Fruit fly (Drosophila melanogaster) whole organism, embryonic: ENCODE data around the gene Rcd5.
A peak's percentile ranks its signal among the peaks of the same experiment; 100 is the strongest.

Source experiments
- ATbp ChIP-seq: fragments of 200-800 bp; sonication (Bioruptor generic); optimal IDR thresholded peaks from 2 replicates; lab custom pipeline; 2017; ENCODE audit warnings: missing biosample characterization, mild to moderate bottlenecking, missing genetic modification characterization, missing genetic modification reagents
- B-H1 ChIP-seq: fragments of 200-800 bp; sonication (Bioruptor generic); IDR thresholded peaks from 3 replicates; pipeline ENCODE4 v1.3.6; 2022; ENCODE audit warnings: missing biosample characterization, missing genetic modification characterization
- Bgb ChIP-seq: fragments of 200-800 bp; sonication (Bioruptor generic); IDR thresholded peaks from 2 replicates; pipeline ENCODE4 v1.3.6; 2022; ENCODE audit warnings: missing biosample characterization, missing genetic modification characterization; ENCODE audit not compliant: partially characterized antibody
- CG1024 ChIP-seq: fragments of 200-800 bp; sonication (Bioruptor generic); IDR thresholded peaks from 2 replicates; pipeline ENCODE4 v1.3.6; 2022; ENCODE audit warnings: missing biosample characterization, missing genetic modification characterization
- CG10979 ChIP-seq: fragments of 200-800 bp; sonication (Bioruptor generic); optimal IDR thresholded peaks from 2 replicates; lab custom pipeline; 2018; ENCODE audit warnings: missing biosample characterization, mild to moderate bottlenecking, missing genetic modification characterization, moderate library complexity
- CG12769 ChIP-seq: fragments of 200-800 bp; sonication (Bioruptor generic); optimal IDR thresholded peaks from 2 replicates; lab custom pipeline; 2019; ENCODE audit warnings: missing biosample characterization, mild to moderate bottlenecking, missing genetic modification characterization, moderate library complexity
- CG13775 ChIP-seq: fragments of 200-800 bp; sonication (Bioruptor generic); optimal IDR thresholded peaks from 3 replicates; lab custom pipeline; 2017; ENCODE audit warnings: missing biosample characterization, mild to moderate bottlenecking, missing genetic modification characterization
- CG14965 ChIP-seq: fragments of 200-800 bp; sonication (Bioruptor generic); optimal IDR thresholded peaks from 2 replicates; lab custom pipeline; 2016; ENCODE audit warnings: missing biosample characterization, missing genetic modification characterization, borderline replicate concordance
- CG15011 ChIP-seq: fragments of 200-800 bp; sonication (Bioruptor generic); optimal IDR thresholded peaks from 3 replicates; lab custom pipeline; 2018; ENCODE audit warnings: missing biosample characterization, mild to moderate bottlenecking, missing genetic modification characterization
- CG15073 ChIP-seq: fragments of 200-800 bp; sonication (Bioruptor generic); optimal IDR thresholded peaks from 2 replicates; lab custom pipeline; 2016; ENCODE audit warnings: missing biosample characterization, missing genetic modification characterization
- CG17186 ChIP-seq: fragments of 200-800 bp; sonication (Bioruptor generic); optimal IDR thresholded peaks from 3 replicates; lab custom pipeline; 2017; ENCODE audit warnings: missing biosample characterization, missing genetic modification reagents, missing genetic modification characterization
- CG17385 ChIP-seq: fragments of 200-800 bp; sonication (Bioruptor generic); optimal IDR thresholded peaks from 3 replicates; lab custom pipeline; 2018; ENCODE audit warnings: missing biosample characterization, mild to moderate bottlenecking, missing genetic modification characterization
- CG34422 ChIP-seq: fragments of 200-800 bp; sonication (Bioruptor generic); IDR thresholded peaks from 3 replicates; pipeline ENCODE4 v1.3.6; 2022; ENCODE audit warnings: missing biosample characterization, missing genetic modification characterization
- CG3847 ChIP-seq: fragments of 200-800 bp; sonication (Bioruptor generic); IDR thresholded peaks from 2 replicates; pipeline ENCODE4 v1.3.6; 2022; ENCODE audit warnings: missing biosample characterization, missing genetic modification characterization
- CG5180 ChIP-seq: fragments of 200-800 bp; sonication (Bioruptor generic); optimal IDR thresholded peaks from 3 replicates; lab custom pipeline; 2017; ENCODE audit warnings: missing biosample characterization, missing genetic modification characterization, mild to moderate bottlenecking, moderate library complexity, missing genetic modification reagents
- CG7928 ChIP-seq: fragments of 200-800 bp; sonication (Bioruptor generic); optimal IDR thresholded peaks from 2 replicates; lab custom pipeline; 2017; ENCODE audit warnings: missing biosample characterization, mild to moderate bottlenecking, missing genetic modification characterization
- CG8281 ChIP-seq: fragments of 200-800 bp; sonication (Bioruptor generic); optimal IDR thresholded peaks from 2 replicates; lab custom pipeline; 2018; ENCODE audit warnings: missing biosample characterization, mild to moderate bottlenecking, missing genetic modification characterization, moderate library complexity
- CG8290 ChIP-seq, 3 experiments: fragments of 200-800 bp; sonication (Bioruptor generic); optimal IDR thresholded peaks; 2 replicates each; lab custom pipeline; 2016 to 2019; ENCODE audit warnings: missing biosample characterization in 3 of 3, missing genetic modification characterization in 3 of 3, mild to moderate bottlenecking in 2 of 3, moderate library complexity in 1 of 3
- CG9609 ChIP-seq: fragments of 200-800 bp; sonication (Bioruptor generic); optimal IDR thresholded peaks from 3 replicates; lab custom pipeline; 2016; ENCODE audit warnings: missing biosample characterization, missing genetic modification characterization
- CkIIα-i1 ChIP-seq: fragments of 200-800 bp; sonication (Bioruptor generic); IDR thresholded peaks from 2 replicates; pipeline ENCODE4 v1.3.6; 2022; ENCODE audit warnings: missing biosample characterization, missing genetic modification characterization
- D19B ChIP-seq: fragments of 200-800 bp; sonication (Bioruptor generic); optimal IDR thresholded peaks from 2 replicates; lab custom pipeline; 2017; ENCODE audit warnings: missing biosample characterization, mild to moderate bottlenecking, missing genetic modification characterization
- Elba2 ChIP-seq: fragments of 200-800 bp; sonication (Bioruptor generic); optimal IDR thresholded peaks from 3 replicates; lab custom pipeline; 2016; ENCODE audit warnings: missing biosample characterization, missing genetic modification characterization
- Fer1 ChIP-seq: fragments of 200-800 bp; sonication (Bioruptor generic); optimal IDR thresholded peaks from 2 replicates; lab custom pipeline; 2017; ENCODE audit warnings: missing biosample characterization, mild to moderate bottlenecking, missing genetic modification characterization
- HmgD ChIP-seq: fragments of 200-800 bp; sonication (Bioruptor generic); optimal IDR thresholded peaks from 3 replicates; lab custom pipeline; 2016; ENCODE audit warnings: missing biosample characterization, missing genetic modification characterization
- Max ChIP-seq: fragments of 200-800 bp; sonication (Bioruptor generic); optimal IDR thresholded peaks from 2 replicates; lab custom pipeline; 2016; ENCODE audit warnings: missing biosample characterization, mild to moderate bottlenecking, missing genetic modification characterization
- NfI ChIP-seq: fragments of 200-800 bp; sonication (Bioruptor generic); optimal IDR thresholded peaks from 3 replicates; lab custom pipeline; 2018; ENCODE audit warnings: missing biosample characterization, mild to moderate bottlenecking, missing genetic modification characterization, moderate library complexity
- Rfx ChIP-seq: fragments of 200-800 bp; sonication (Bioruptor generic); IDR thresholded peaks from 2 replicates; pipeline ENCODE4 v1.3.6; 2022; ENCODE audit warnings: missing biosample characterization, missing genetic modification characterization
- Sox100B ChIP-seq: fragments of 200-800 bp; sonication (Bioruptor generic); optimal IDR thresholded peaks from 3 replicates; lab custom pipeline; 2018; ENCODE audit warnings: missing biosample characterization, mild to moderate bottlenecking, missing genetic modification characterization
- Sry-δ ChIP-seq: fragments of 200-800 bp; sonication (Bioruptor generic); optimal IDR thresholded peaks from 2 replicates; lab custom pipeline; 2016; ENCODE audit warnings: missing biosample characterization, missing genetic modification characterization
- al ChIP-seq: fragments of 200-800 bp; sonication (Bioruptor generic); IDR thresholded peaks from 2 replicates; pipeline ENCODE4 v1.3.6; 2022; ENCODE audit warnings: missing biosample characterization, missing genetic modification characterization
- az2 ChIP-seq: fragments of 200-800 bp; sonication (Bioruptor generic); optimal IDR thresholded peaks from 3 replicates; lab custom pipeline; 2016; ENCODE audit warnings: missing biosample characterization, missing genetic modification characterization
- cwo ChIP-seq: fragments of 200-800 bp; sonication (Bioruptor generic); optimal IDR thresholded peaks from 3 replicates; lab custom pipeline; 2017; ENCODE audit warnings: missing biosample characterization, missing genetic modification characterization, mild to moderate bottlenecking, moderate library complexity, missing genetic modification reagents
- disco-r ChIP-seq: fragments of 200-800 bp; sonication (Bioruptor generic); optimal IDR thresholded peaks from 2 replicates; lab custom pipeline; 2016; ENCODE audit warnings: missing biosample characterization, missing genetic modification characterization
- dmrt11E ChIP-seq: fragments of 200-800 bp; sonication (Bioruptor generic); optimal IDR thresholded peaks from 3 replicates; lab custom pipeline; 2018; ENCODE audit warnings: missing biosample characterization, mild to moderate bottlenecking, missing genetic modification characterization, moderate library complexity
- fd64A ChIP-seq: fragments of 200-800 bp; sonication (Bioruptor generic); optimal IDR thresholded peaks from 3 replicates; lab custom pipeline; 2018; ENCODE audit warnings: missing biosample characterization, mild to moderate bottlenecking, missing genetic modification characterization
- ftz-f1 ChIP-seq: fragments of 200-800 bp; sonication (Bioruptor generic); optimal IDR thresholded peaks from 2 replicates; lab custom pipeline; 2016; ENCODE audit warnings: missing biosample characterization, missing genetic modification characterization
- her ChIP-seq: fragments of 200-800 bp; sonication (Bioruptor generic); optimal IDR thresholded peaks from 2 replicates; lab custom pipeline; 2016; ENCODE audit warnings: missing biosample characterization, missing genetic modification characterization
- inv ChIP-seq: fragments of 200-800 bp; sonication (Bioruptor generic); IDR thresholded peaks from 2 replicates; pipeline ENCODE4 v1.3.6; 2022; ENCODE audit warnings: missing biosample characterization, missing genetic modification characterization; ENCODE audit not compliant: partially characterized antibody
- jing ChIP-seq: fragments of 200-800 bp; sonication (Bioruptor generic); optimal IDR thresholded peaks from 2 replicates; lab custom pipeline; 2018; ENCODE audit warnings: missing biosample characterization, mild to moderate bottlenecking, missing genetic modification characterization
- pfk ChIP-seq: fragments of 200-800 bp; sonication (Bioruptor generic); optimal IDR thresholded peaks from 2 replicates; lab custom pipeline; 2018; ENCODE audit warnings: missing biosample characterization, mild to moderate bottlenecking, missing genetic modification characterization, moderate library complexity
- pita ChIP-seq: fragments of 200-800 bp; sonication (Bioruptor generic); optimal IDR thresholded peaks from 2 replicates; lab custom pipeline; 2017; ENCODE audit warnings: missing biosample characterization, mild to moderate bottlenecking, missing genetic modification characterization
- prd ChIP-seq, 3 experiments: fragments of >200 bp in 2 of 3; fragments of 200-800 bp in 1 of 3; sonication (Bioruptor generic) in 1 of 3; optimal IDR thresholded peaks in 2 of 3; IDR thresholded peaks in 1 of 3; 2 replicates in 2 of 3; 3 replicates in 1 of 3; pipeline versions ENCODE4 v1.3.6 to Lab custom; 2017 to 2022; ENCODE audit warnings: missing biosample characterization in 1 of 3, missing genetic modification characterization in 1 of 3
- sd ChIP-seq: fragments of 200-800 bp; sonication (Bioruptor generic); optimal IDR thresholded peaks from 3 replicates; lab custom pipeline; 2018; ENCODE audit warnings: missing biosample characterization, mild to moderate bottlenecking, missing genetic modification characterization, moderate library complexity
- vvl ChIP-seq: fragments of 200-800 bp; sonication (Bioruptor generic); IDR thresholded peaks from 2 replicates; pipeline ENCODE4 v1.3.6; 2022; ENCODE audit warnings: missing biosample characterization, missing genetic modification characterization
- wek ChIP-seq: fragments of 200-800 bp; sonication (Bioruptor generic); optimal IDR thresholded peaks from 3 replicates; lab custom pipeline; 2018; ENCODE audit warnings: missing biosample characterization, mild to moderate bottlenecking, missing genetic modification characterization, moderate library complexity
- wor ChIP-seq: fragments of 200-800 bp; sonication (Bioruptor generic); IDR thresholded peaks from 2 replicates; pipeline ENCODE4 v1.3.6; 2022; ENCODE audit warnings: missing biosample characterization, missing genetic modification characterization
- yki ChIP-seq: fragments of >200 bp; optimal IDR thresholded peaks from 3 replicates; lab custom pipeline; 2018
- zen2 ChIP-seq: fragments of 200-800 bp; sonication (Bioruptor generic); IDR thresholded peaks from 3 replicates; pipeline ENCODE4 v1.3.6; 2022; ENCODE audit warnings: missing biosample characterization, missing genetic modification characterization; ENCODE audit not compliant: partially characterized antibody

Rcd5 gene

dm6 chr3L:4070221-4070995 lies 30.1 kb downstream of the Rcd5 start (continued):
- peak; percentile 39 for TF ChIP-seq dmrt11E (tag; lab: Kevin White, UChicago)
- peak; percentile 97 for TF ChIP-seq CG12769 (tag; lab: Kevin White, UChicago)
- peak; percentile 65 for TF ChIP-seq sd
- peak; percentile 73 for TF ChIP-seq CG15011 (GFP tag; lab: Kevin White, UChicago)
- peak; percentile 37 for TF ChIP-seq CG15073 (GFP tag; lab: Kevin White, UChicago)
- TF ChIP-seq CG8290 (GFP tag; optimal IDR thresholded peaks at IDR 0.05; lab: Kevin White, UChicago): no peak
- TF ChIP-seq CG8290 (tag; optimal IDR thresholded peaks at IDR 0.05; lab: Kevin White, UChicago): peak in 1 of 2 experiments; percentile 96
- peak; percentile 64 for TF ChIP-seq CG7928 (GFP tag; lab: Kevin White, UChicago)
- peak; percentile 96 for TF ChIP-seq vvl (GFP tag; lab: Robert Waterston, UW)
- TF ChIP-seq CG10979 (tag; lab: Kevin White, UChicago): peak; percentile 70
- TF ChIP-seq CG13775 (GFP tag; lab: Kevin White, UChicago): peak; percentile 70
- peak; percentile 22 for TF ChIP-seq wek (GFP tag; lab: Kevin White, UChicago)
- peak; percentile 27 for TF ChIP-seq CG14965 (GFP tag; lab: Kevin White, UChicago)
- no peak for TF ChIP-seq CG17186 (GFP tag; lab: Kevin White, UChicago)
- peak; percentile 90 for TF ChIP-seq CG9609 (GFP tag; lab: Kevin White, UChicago)
- peak; percentile 62 for TF ChIP-seq fd64A (GFP tag; lab: Kevin White, UChicago)
- TF ChIP-seq az2 (GFP tag; lab: Kevin White, UChicago): peak; percentile 85
- TF ChIP-seq B-H1 (GFP tag; lab: Robert Waterston, UW): peak; percentile 85
- TF ChIP-seq cwo (GFP tag; lab: Kevin White, UChicago): peak; percentile 79
- peak; percentile 88 for TF ChIP-seq CG34422 (GFP tag; lab: Robert Waterston, UW)
- TF ChIP-seq D19B (GFP tag; lab: Kevin White, UChicago): peak; percentile 98
- TF ChIP-seq yki: no peak
- no peak for TF ChIP-seq inv
- peak; percentile 94 for TF ChIP-seq NfI (GFP tag; lab: Kevin White, UChicago)
- TF ChIP-seq Max (GFP tag; lab: Kevin White, UChicago): peak; percentile 67
- TF ChIP-seq CG3847: peak; percentile 92
- peak; percentile 76 for TF ChIP-seq ATbp (GFP tag; lab: Kevin White, UChicago)
- peak; percentile 89 for TF ChIP-seq wor (GFP tag; lab: Robert Waterston, UW)
- TF ChIP-seq Rfx: peak; percentile 96
- TF ChIP-seq Bgb (GFP tag; lab: Robert Waterston, UW): no peak
- TF ChIP-seq prd (optimal IDR thresholded peaks at IDR 0.05; lab: Kevin White, UChicago): no peak
- peak; percentile 92 for TF ChIP-seq prd (GFP tag; IDR thresholded peaks at IDR 0.05; lab: Robert Waterston, UW)
- TF ChIP-seq pita (GFP tag; lab: Kevin White, UChicago): no peak
- no peak for TF ChIP-seq pfk (GFP tag; lab: Kevin White, UChicago)
- peak; percentile 88 for TF ChIP-seq her (GFP tag; lab: Kevin White, UChicago)
- TF ChIP-seq ftz-f1: no peak
- peak; percentile 62 for TF ChIP-seq CG8281 (tag; lab: Kevin White, UChicago)
- no peak for TF ChIP-seq zen2
- peak; percentile 61 for TF ChIP-seq Sox100B (GFP tag; lab: Kevin White, UChicago)
- TF ChIP-seq disco-r (GFP tag; lab: Kevin White, UChicago): peak; percentile 74
- TF ChIP-seq CG17385 (GFP tag; lab: Kevin White, UChicago): peak; percentile 82
- TF ChIP-seq al: peak; percentile 91
- TF ChIP-seq jing: peak; percentile 84
- peak; percentile 29 for TF ChIP-seq CG5180
- peak; percentile 51 for TF ChIP-seq Sry-δ
- TF ChIP-seq Elba2 (GFP tag; lab: Kevin White, UChicago): no peak
- peak; percentile 83 for TF ChIP-seq Fer1
- peak; percentile 84 for TF ChIP-seq CG1024 (GFP tag; lab: Robert Waterston, UW)
- TF ChIP-seq CkIIα-i1 (GFP tag; lab: Robert Waterston, UW): no peak; the same call in 1 of the 2 replicates
- peak; percentile 81 for TF ChIP-seq HmgD (GFP tag; lab: Kevin White, UChicago)
